Fruit fly (Drosophila melanogaster) whole organism, embryonic: ENCODE data around the gene CG8675.

Source experiments
- Ada2b ChIP-seq: fragments of 200-800 bp; sonication (Bioruptor generic); IDR thresholded peaks from 2 replicates; pipeline ENCODE4 v1.3.6; 2022; ENCODE audit warnings: missing biosample characterization, missing genetic modification characterization
- Atf6 ChIP-seq: fragments of 200-800 bp; sonication (Bioruptor generic); IDR thresholded peaks from 2 replicates; pipeline ENCODE4 v1.3.6; 2022; ENCODE audit warnings: missing biosample characterization, missing genetic modification characterization
- B-H2 ChIP-seq: fragments of 200-800 bp; sonication (Bioruptor generic); optimal IDR thresholded peaks from 2 replicates; lab custom pipeline; 2018; ENCODE audit warnings: missing biosample characterization, mild to moderate bottlenecking, missing genetic modification characterization
- BtbVII ChIP-seq: fragments of 200-800 bp; sonication (Bioruptor generic); optimal IDR thresholded peaks from 3 replicates; lab custom pipeline; 2017; ENCODE audit warnings: missing biosample characterization, mild to moderate bottlenecking, missing genetic modification characterization
- Bteb2 ChIP-seq: fragments of 200-800 bp; sonication (Bioruptor generic); optimal IDR thresholded peaks from 2 replicates; lab custom pipeline; 2016; ENCODE audit warnings: missing biosample characterization, missing genetic modification characterization
- CG10267 ChIP-seq: fragments of 200-800 bp; sonication (Bioruptor generic); optimal IDR thresholded peaks from 2 replicates; lab custom pipeline; 2018; ENCODE audit warnings: missing biosample characterization, mild to moderate bottlenecking, missing genetic modification characterization, moderate library complexity
- CG11085 ChIP-seq: fragments of 200-800 bp; sonication (Bioruptor generic); IDR thresholded peaks from 2 replicates; pipeline ENCODE4 v1.3.6; 2022; ENCODE audit warnings: missing biosample characterization, missing genetic modification characterization
- CG11093 ChIP-seq: fragments of 200-800 bp; sonication (Bioruptor generic); IDR thresholded peaks from 3 replicates; pipeline ENCODE4 v1.3.6; 2022; ENCODE audit warnings: missing biosample characterization, missing genetic modification characterization
- CG13894 ChIP-seq: fragments of 200-800 bp; sonication (Bioruptor generic); optimal IDR thresholded peaks from 3 replicates; lab custom pipeline; 2018; ENCODE audit warnings: missing biosample characterization, mild to moderate bottlenecking, missing genetic modification characterization, moderate library complexity
- CG1529 ChIP-seq: fragments of 200-800 bp; sonication (Bioruptor generic); optimal IDR thresholded peaks from 3 replicates; lab custom pipeline; 2018; ENCODE audit warnings: missing biosample characterization, missing genetic modification characterization
- CG15514 ChIP-seq: fragments of 200-800 bp; sonication (Bioruptor generic); optimal IDR thresholded peaks from 3 replicates; lab custom pipeline; 2017; ENCODE audit warnings: missing biosample characterization, missing genetic modification characterization, mild to moderate bottlenecking, moderate library complexity, missing genetic modification reagents
- CG16813 ChIP-seq: fragments of 200-800 bp; sonication (Bioruptor generic); IDR thresholded peaks from 3 replicates; pipeline ENCODE4 v1.3.6; 2022; ENCODE audit warnings: missing biosample characterization, missing genetic modification characterization; ENCODE audit not compliant: partially characterized antibody
- CG3995 ChIP-seq: fragments of 200-800 bp; sonication (Bioruptor generic); optimal IDR thresholded peaks from 3 replicates; lab custom pipeline; 2016; ENCODE audit warnings: missing biosample characterization, missing genetic modification characterization
- CG4707 ChIP-seq: fragments of 200-800 bp; sonication (Bioruptor generic); optimal IDR thresholded peaks from 2 replicates; lab custom pipeline; 2018; ENCODE audit warnings: missing biosample characterization, mild to moderate bottlenecking, missing genetic modification characterization, moderate library complexity
- CG5953 ChIP-seq: fragments of 200-800 bp; sonication (Bioruptor generic); IDR thresholded peaks from 2 replicates; pipeline ENCODE4 v1.3.6; 2022; ENCODE audit warnings: missing biosample characterization, missing genetic modification characterization
- CG6175 ChIP-seq: fragments of 200-800 bp; sonication (Bioruptor generic); IDR thresholded peaks from 3 replicates; pipeline ENCODE4 v1.3.6; 2022; ENCODE audit warnings: missing biosample characterization, missing genetic modification characterization
- CG6254 ChIP-seq: fragments of 200-800 bp; sonication (Bioruptor generic); optimal IDR thresholded peaks from 3 replicates; lab custom pipeline; 2017; ENCODE audit warnings: mild to moderate bottlenecking, missing biosample characterization, missing genetic modification reagents, missing genetic modification characterization
- CG6654 ChIP-seq: fragments of 200-800 bp; sonication (Bioruptor generic); optimal IDR thresholded peaks from 2 replicates; lab custom pipeline; 2017; ENCODE audit warnings: missing biosample characterization, mild to moderate bottlenecking, missing genetic modification characterization
- CG6765 ChIP-seq: fragments of 200-800 bp; sonication (Bioruptor generic); optimal IDR thresholded peaks from 3 replicates; lab custom pipeline; 2017; ENCODE audit warnings: missing biosample characterization, mild to moderate bottlenecking, missing genetic modification characterization
- CG9797 ChIP-seq: fragments of 200-800 bp; sonication (Bioruptor generic); optimal IDR thresholded peaks from 3 replicates; lab custom pipeline; 2018; ENCODE audit warnings: missing biosample characterization, mild to moderate bottlenecking, missing genetic modification characterization
- CHES-1-like ChIP-seq: fragments of 200-800 bp; sonication (Bioruptor generic); optimal IDR thresholded peaks from 2 replicates; lab custom pipeline; 2016; ENCODE audit warnings: missing biosample characterization, missing genetic modification characterization
- D ChIP-seq, 2 experiments: fragments of 200-800 bp in 1 of 2; fragments of >200 bp in 1 of 2; sonication (Bioruptor generic) in 1 of 2; optimal IDR thresholded peaks; 2 replicates in 1 of 2; 3 replicates in 1 of 2; lab custom pipeline; 2017; ENCODE audit warnings: mild to moderate bottlenecking in 1 of 2, missing biosample characterization in 1 of 2, missing genetic modification characterization in 1 of 2, missing genetic modification reagents in 1 of 2
- H2.0 ChIP-seq: fragments of 200-800 bp; sonication (Bioruptor generic); IDR thresholded peaks from 2 replicates; pipeline ENCODE4 v1.3.6; 2022; ENCODE audit warnings: missing biosample characterization, missing genetic modification characterization
- HLH3B ChIP-seq: fragments of 200-800 bp; sonication (Bioruptor generic); IDR thresholded peaks from 2 replicates; pipeline ENCODE4 v1.3.6; 2022; ENCODE audit warnings: missing biosample characterization, missing genetic modification characterization
- Hmx ChIP-seq: fragments of 200-800 bp; sonication (Bioruptor generic); optimal IDR thresholded peaks from 2 replicates; lab custom pipeline; 2016; ENCODE audit warnings: missing biosample characterization, missing genetic modification characterization
- Hr78 ChIP-seq, 2 experiments: fragments of 200-800 bp in 1 of 2; fragments of >200 bp in 1 of 2; sonication (Bioruptor generic) in 1 of 2; optimal IDR thresholded peaks; 2 replicates each; lab custom pipeline; 2017 to 2019; ENCODE audit warnings: missing biosample characterization in 2 of 2, missing genetic modification characterization in 2 of 2, mild to moderate bottlenecking in 1 of 2, moderate library complexity in 1 of 2
- MESR4 ChIP-seq: fragments of 200-800 bp; sonication (Bioruptor generic); optimal IDR thresholded peaks from 2 replicates; lab custom pipeline; 2018; ENCODE audit warnings: missing biosample characterization, mild to moderate bottlenecking, missing genetic modification characterization, moderate library complexity
- Mrtf ChIP-seq: fragments of 200-800 bp; sonication (Bioruptor generic); IDR thresholded peaks from 3 replicates; pipeline ENCODE4 v1.3.6; 2022; ENCODE audit warnings: missing biosample characterization, missing genetic modification characterization
- Nf-YA ChIP-seq: fragments of 200-800 bp; sonication (Bioruptor generic); IDR thresholded peaks from 2 replicates; pipeline ENCODE4 v1.3.6; 2022; ENCODE audit warnings: missing biosample characterization, missing genetic modification characterization
- Nf-YB ChIP-seq: fragments of 200-800 bp; sonication (Bioruptor generic); optimal IDR thresholded peaks from 3 replicates; lab custom pipeline; 2019; ENCODE audit warnings: missing biosample characterization, mild to moderate bottlenecking, missing genetic modification characterization, moderate library complexity
- Optix ChIP-seq: fragments of 200-800 bp; sonication (Bioruptor generic); IDR thresholded peaks from 3 replicates; pipeline ENCODE4 v1.3.6; 2022; ENCODE audit warnings: missing biosample characterization, missing genetic modification characterization
- Rfx ChIP-seq: fragments of 200-800 bp; sonication (Bioruptor generic); IDR thresholded peaks from 2 replicates; pipeline ENCODE4 v1.3.6; 2022; ENCODE audit warnings: missing biosample characterization, missing genetic modification characterization
- Sox100B ChIP-seq: fragments of 200-800 bp; sonication (Bioruptor generic); optimal IDR thresholded peaks from 3 replicates; lab custom pipeline; 2018; ENCODE audit warnings: missing biosample characterization, mild to moderate bottlenecking, missing genetic modification characterization
- Xrp1 ChIP-seq: fragments of 200-800 bp; sonication (Bioruptor generic); IDR thresholded peaks from 2 replicates; pipeline ENCODE4 v1.3.6; 2022; ENCODE audit warnings: missing biosample characterization, missing genetic modification characterization
- ato ChIP-seq: fragments of 200-800 bp; sonication (Bioruptor generic); IDR thresholded peaks from 2 replicates; pipeline ENCODE4 v1.3.6; 2022; ENCODE audit warnings: missing biosample characterization, missing genetic modification characterization; ENCODE audit not compliant: partially characterized antibody
- croc ChIP-seq: fragments of 200-800 bp; sonication (Bioruptor generic); conservative IDR thresholded peaks from 3 replicates; pipeline ENCODE4 v1.3.6; 2022; ENCODE audit warnings: missing biosample characterization, missing genetic modification characterization
- fd64A ChIP-seq: fragments of 200-800 bp; sonication (Bioruptor generic); optimal IDR thresholded peaks from 3 replicates; lab custom pipeline; 2018; ENCODE audit warnings: missing biosample characterization, mild to moderate bottlenecking, missing genetic modification characterization
- hb ChIP-seq: fragments of 200-800 bp; sonication (Bioruptor generic); IDR thresholded peaks from 3 replicates; pipeline ENCODE4 v1.3.6; 2022; ENCODE audit warnings: missing biosample characterization, missing genetic modification characterization; ENCODE audit not compliant: partially characterized antibody
- mld ChIP-seq: fragments of 200-800 bp; sonication (Bioruptor generic); IDR thresholded peaks from 3 replicates; pipeline ENCODE4 v1.3.6; 2022; ENCODE audit warnings: missing biosample characterization, missing genetic modification characterization; ENCODE audit not compliant: partially characterized antibody
- peb ChIP-seq: fragments of 200-800 bp; sonication (Bioruptor generic); IDR thresholded peaks from 2 replicates; pipeline ENCODE4 v1.3.6; 2022; ENCODE audit warnings: missing biosample characterization, missing genetic modification characterization
- pum ChIP-seq: fragments of 200-800 bp; sonication (Bioruptor generic); optimal IDR thresholded peaks from 2 replicates; lab custom pipeline; 2016; ENCODE audit warnings: missing biosample characterization, missing genetic modification characterization
- repo ChIP-seq: fragments of 200-800 bp; sonication (Bioruptor generic); optimal IDR thresholded peaks from 2 replicates; lab custom pipeline; 2016; ENCODE audit warnings: missing biosample characterization, missing genetic modification characterization
- sima ChIP-seq: fragments of 200-800 bp; sonication (Bioruptor generic); optimal IDR thresholded peaks from 2 replicates; lab custom pipeline; 2016; ENCODE audit warnings: missing biosample characterization, missing genetic modification characterization
- slbo ChIP-seq: fragments of 200-800 bp; sonication (Bioruptor generic); IDR thresholded peaks from 2 replicates; pipeline ENCODE4 v1.3.6; 2022; ENCODE audit warnings: missing biosample characterization, missing genetic modification characterization
- so ChIP-seq: fragments of 200-800 bp; sonication (Bioruptor generic); IDR thresholded peaks from 3 replicates; pipeline ENCODE4 v1.3.6; 2022; ENCODE audit warnings: missing biosample characterization, missing genetic modification characterization
- sr ChIP-seq: fragments of 200-800 bp; sonication (Bioruptor generic); IDR thresholded peaks from 3 replicates; pipeline ENCODE4 v1.3.6; 2022; ENCODE audit warnings: missing biosample characterization, missing genetic modification characterization
- tin ChIP-seq: fragments of 200-800 bp; sonication (Bioruptor generic); optimal IDR thresholded peaks from 3 replicates; lab custom pipeline; 2016; ENCODE audit warnings: missing biosample characterization, missing genetic modification characterization
- vnd ChIP-seq: fragments of 200-800 bp; sonication (Bioruptor generic); IDR thresholded peaks from 3 replicates; pipeline ENCODE4 v1.3.6; 2022; ENCODE audit warnings: missing biosample characterization, missing genetic modification characterization; ENCODE audit not compliant: partially characterized antibody
- vvl ChIP-seq: fragments of 200-800 bp; sonication (Bioruptor generic); IDR thresholded peaks from 2 replicates; pipeline ENCODE4 v1.3.6; 2022; ENCODE audit warnings: missing biosample characterization, missing genetic modification characterization
- zen ChIP-seq: fragments of 200-800 bp; sonication (Bioruptor generic); optimal IDR thresholded peaks from 3 replicates; lab custom pipeline; 2018; ENCODE audit warnings: missing biosample characterization, mild to moderate bottlenecking, missing genetic modification characterization, moderate library complexity

The CG8675 gene

DNA sequence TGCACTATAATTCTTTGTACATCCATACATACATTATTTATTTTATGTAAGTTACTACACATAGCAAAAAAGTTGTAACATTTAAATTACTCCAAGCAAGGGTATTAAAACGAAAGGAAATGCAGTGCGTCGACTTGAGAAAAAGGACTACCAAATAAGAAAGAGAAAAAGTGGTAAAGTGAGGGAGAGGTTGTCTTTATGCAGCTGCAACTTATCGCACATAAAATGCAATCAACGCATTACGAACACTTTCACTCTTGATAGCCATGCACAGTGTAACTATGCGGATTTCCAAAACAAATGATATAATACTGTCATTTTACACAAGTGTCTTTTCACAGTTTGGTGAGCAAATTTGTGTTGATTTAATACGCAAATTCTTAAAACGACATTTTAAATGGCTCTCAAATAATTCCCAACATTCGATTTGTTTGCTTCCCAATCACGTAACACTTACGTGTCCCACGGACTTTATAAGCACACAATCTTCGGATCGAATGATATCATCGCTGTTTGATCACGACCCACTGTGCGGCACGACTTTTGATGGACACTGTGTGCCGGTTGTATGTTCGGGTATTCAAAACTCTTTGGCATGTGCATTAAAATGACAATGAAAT is 47.9 kb upstream of the CG8675 start (continued):
- TF ChIP-seq mld (GFP tag; lab: Robert Waterston, UW), result no peak
- peak; percentile 51 for TF ChIP-seq CG1529 (GFP tag; lab: Kevin White, UChicago)
- TF ChIP-seq CHES-1-like (GFP tag; lab: Kevin White, UChicago), result no peak
- TF ChIP-seq Nf-YA (GFP tag; lab: Robert Waterston, UW), result no peak
- TF ChIP-seq CG9797 (GFP tag; lab: Kevin White, UChicago), result no peak
- peak; percentile 8 for TF ChIP-seq CG6654
- TF ChIP-seq peb (GFP tag; lab: Robert Waterston, UW), result no peak
- TF ChIP-seq slbo, result no peak
- peak; percentile 6 for TF ChIP-seq tin (GFP tag; lab: Kevin White, UChicago)
- TF ChIP-seq Xrp1, result peak; percentile 61; the same call in 1 of the 2 replicates
- no peak for TF ChIP-seq Nf-YB (GFP tag; lab: Kevin White, UChicago)
- TF ChIP-seq D (optimal IDR thresholded peaks at IDR 0.05; lab: Kevin White, UChicago), result no peak
- TF ChIP-seq D (GFP tag; optimal IDR thresholded peaks at IDR 0.05; lab: Kevin White, UChicago), result no peak
- no peak for TF ChIP-seq Mrtf (GFP tag; lab: Robert Waterston, UW)
- no peak for TF ChIP-seq H2.0 (GFP tag; lab: Robert Waterston, UW)
- no peak for TF ChIP-seq repo (GFP tag; lab: Kevin White, UChicago)
- TF ChIP-seq CG15514 (GFP tag; lab: Kevin White, UChicago), result peak; percentile 24
- TF ChIP-seq vnd (GFP tag; lab: Robert Waterston, UW), result no peak
- no peak for TF ChIP-seq sr (GFP tag; lab: Robert Waterston, UW)
- TF ChIP-seq Optix (GFP tag; lab: Robert Waterston, UW), result peak; percentile 52; the same call in 1 of the 3 replicates
- TF ChIP-seq CG11093, result no peak
- no peak for TF ChIP-seq ato
- TF ChIP-seq CG5953 (GFP tag; lab: Robert Waterston, UW), result no peak
- no peak for TF ChIP-seq CG6175 (GFP tag; lab: Robert Waterston, UW)
- TF ChIP-seq Atf6 (GFP tag; lab: Robert Waterston, UW), result no peak
- peak; percentile 10 for TF ChIP-seq fd64A
- no peak for TF ChIP-seq CG6765
- no peak for TF ChIP-seq MESR4 (GFP tag; lab: Kevin White, UChicago)
- no peak for TF ChIP-seq CG16813 (GFP tag; lab: Robert Waterston, UW)
- TF ChIP-seq CG11085 (GFP tag; lab: Robert Waterston, UW), result no peak
- no peak for TF ChIP-seq CG13894
- TF ChIP-seq Ada2b (GFP tag; lab: Robert Waterston, UW), result no peak
- TF ChIP-seq B-H2 (GFP tag; lab: Kevin White, UChicago), result no peak
- TF ChIP-seq Sox100B (GFP tag; lab: Kevin White, UChicago), result peak; percentile 37
- TF ChIP-seq hb, result no peak
- no peak for TF ChIP-seq HLH3B (GFP tag; lab: Robert Waterston, UW)
- TF ChIP-seq BtbVII (GFP tag; lab: Kevin White, UChicago), result no peak
- TF ChIP-seq so, result 0 out of 3 replicates have a peak, but pooled peaks have one; percentile 12
- TF ChIP-seq CG3995 (GFP tag; lab: Kevin White, UChicago), result no peak
- peak; percentile 39; the same call in 1 of the 3 replicates for TF ChIP-seq croc (GFP tag; lab: Robert Waterston, UW)
- no peak for TF ChIP-seq zen (tag; lab: Kevin White, UChicago)
- peak; percentile 36 for TF ChIP-seq CG4707 (GFP tag; lab: Kevin White, UChicago)
- no peak for TF ChIP-seq Bteb2 (GFP tag; lab: Kevin White, UChicago)
- no peak for TF ChIP-seq Hr78 (GFP tag; optimal IDR thresholded peaks at IDR 0.05; lab: Kevin White, UChicago)
- no peak for TF ChIP-seq CG6254
- 0 out of 2 replicates have a peak, but pooled peaks have one; percentile 45 for TF ChIP-seq vvl (GFP tag; lab: Robert Waterston, UW)
- TF ChIP-seq Rfx (GFP tag; lab: Robert Waterston, UW), result no peak
- TF ChIP-seq CG10267 (tag; lab: Kevin White, UChicago), result peak; percentile 2
- TF ChIP-seq Hmx (GFP tag; lab: Kevin White, UChicago), result no peak
- no peak for TF ChIP-seq sima (GFP tag; lab: Kevin White, UChicago)
- TF ChIP-seq pum (GFP tag; lab: Kevin White, UChicago), result peak; percentile 32
